Fruit fly (Drosophila melanogaster): ENCODE data around the gene PpD3.

Gene PpD3

dm6 chr3R:9705008-9705628 lies 42.6 kb upstream of the PpD3 start, which contains the start of gene Unc-115a (continued):
- TF ChIP-seq sens-2 (GFP tag; IDR thresholded peaks at IDR 0.05) (no peak), Aef1 (GFP tag; IDR thresholded peaks at IDR 0.05) (no peak), CG2889 (GFP tag; IDR thresholded peaks at IDR 0.05) (no peak), luna (GFP tag; optimal IDR thresholded peaks at IDR 0.05) (peak; percentile 8), Dll (GFP tag; IDR thresholded peaks at IDR 0.05; ENCODE audit: partially characterized antibody) (no peak), Antp (GFP tag; optimal IDR thresholded peaks at IDR 0.05) (peak; percentile 38), CG32767 (GFP tag; IDR thresholded peaks at IDR 0.05) (no peak), CG3407 (GFP tag; optimal IDR thresholded peaks at IDR 0.05) (no peak), ara (GFP tag; IDR thresholded peaks at IDR 0.05) (no peak), wdn (GFP tag; IDR thresholded peaks at IDR 0.05) (no peak), CG18619 (GFP tag; optimal IDR thresholded peaks at IDR 0.05) (no peak), CG12155 (GFP tag; optimal IDR thresholded peaks at IDR 0.05) (peak; percentile 35), CG8765 (GFP tag; IDR thresholded peaks at IDR 0.05) (no peak), btn (GFP tag; optimal IDR thresholded peaks at IDR 0.05) (no peak), HHEX (GFP tag; optimal IDR thresholded peaks at IDR 0.05) (no peak), Spps (tag; optimal IDR thresholded peaks at IDR 0.05) (no peak), Mrtf (GFP tag; IDR thresholded peaks at IDR 0.05) (no peak), bowl (GFP tag; IDR thresholded peaks at IDR 0.05) (no peak), croc (GFP tag; conservative IDR thresholded peaks at IDR 0.05) (no peak), vvl (GFP tag; IDR thresholded peaks at IDR 0.05) (no peak), jigr1 (GFP tag; IDR thresholded peaks at IDR 0.05) (no peak), nau (GFP tag; optimal IDR thresholded peaks at IDR 0.05) (no peak), org-1 (GFP tag; optimal IDR thresholded peaks at IDR 0.05) (no peak), exex (tag; optimal IDR thresholded peaks at IDR 0.05) (no peak), CG1602 (GFP tag; optimal IDR thresholded peaks at IDR 0.05) (no peak), CG33213 (GFP tag; optimal IDR thresholded peaks at IDR 0.05) (peak; percentile 76), CG10979 (tag; optimal IDR thresholded peaks at IDR 0.05) (peak; percentile 36), chinmo (GFP tag; IDR thresholded peaks at IDR 0.05; ENCODE audit: partially characterized antibody) (no peak), gcm (GFP tag; optimal IDR thresholded peaks at IDR 0.05) (peak; percentile 42), bab2 (GFP tag; optimal IDR thresholded peaks at IDR 0.05) (peak; percentile 15), CG9609 (GFP tag; optimal IDR thresholded peaks at IDR 0.05) (peak; percentile 9), Trl (optimal IDR thresholded peaks at IDR 0.05) (no peak), Trl (GFP tag; optimal IDR thresholded peaks at IDR 0.05) (peak; percentile 30), br (optimal IDR thresholded peaks at IDR 0.05) (no peak), pb (GFP tag; optimal IDR thresholded peaks at IDR 0.05) (peak; percentile 69), CHES-1-like (GFP tag; optimal IDR thresholded peaks at IDR 0.05) (peak; percentile 71), Dad (GFP tag; optimal IDR thresholded peaks at IDR 0.05) (no peak), CG15696 (tag; optimal IDR thresholded peaks at IDR 0.05) (no peak), CG8089 (GFP tag; optimal IDR thresholded peaks at IDR 0.05) (peak; percentile 8), Sox100B (GFP tag; optimal IDR thresholded peaks at IDR 0.05) (no peak), esg (GFP tag; conservative IDR thresholded peaks at IDR 0.05) (no peak), Elba2 (GFP tag; optimal IDR thresholded peaks at IDR 0.05) (peak; percentile 20), mam (GFP tag; optimal IDR thresholded peaks at IDR 0.05) (peak; percentile 37), al (GFP tag; IDR thresholded peaks at IDR 0.05) (no peak), gce (GFP tag; IDR thresholded peaks at IDR 0.05) (no peak), ac (GFP tag; optimal IDR thresholded peaks at IDR 0.05) (no peak), CG3838 (GFP tag; optimal IDR thresholded peaks at IDR 0.05) (no peak), CG10565 (GFP tag; optimal IDR thresholded peaks at IDR 0.05) (no peak), h (optimal IDR thresholded peaks at IDR 0.05) (no peak), dmrt99B (tag; optimal IDR thresholded peaks at IDR 0.05) (no peak), NfI (GFP tag; optimal IDR thresholded peaks at IDR 0.05) (peak; percentile 36), hkb (optimal IDR thresholded peaks at IDR 0.05) (no peak), hkb (GFP tag; IDR thresholded peaks at IDR 0.05) (no peak)

Measured in whole organism, embryonic.